Worm (Caenorhabditis elegans) whole organism, L3 larva: ENCODE measurements around the gene F10C2.3.
A peak's percentile ranks its signal among the peaks of the same experiment; 100 is the strongest.
"Not testable (repeated sequence)": the region's sequence is repeated elsewhere in the genome, so short reads cannot be mapped to it uniquely, and the experiment has no call there.

Source experiments
- R02D3.7 ChIP-seq: fragments of 150-350 bp; optimal IDR thresholded peaks from 2 replicates; lab custom pipeline; 2014; ENCODE audit warnings: missing biosample characterization, missing genetic modification characterization
- ZK546.5 ChIP-seq: sonication (generic microtip); optimal IDR thresholded peaks from 2 replicates; lab custom pipeline; 2017; ENCODE audit warnings: missing biosample characterization, missing genetic modification characterization
- aly-2 ChIP-seq: fragments of 150-350 bp; optimal IDR thresholded peaks from 2 replicates; lab custom pipeline; 2014; ENCODE audit warnings: missing biosample characterization, missing genetic modification characterization
- ama-1 ChIP-seq: fragments of 150-350 bp; optimal IDR thresholded peaks from 2 replicates; lab custom pipeline; 2018
- ceh-16 ChIP-seq: sonication (generic microtip); optimal IDR thresholded peaks from 2 replicates; lab custom pipeline; 2017; ENCODE audit warnings: missing biosample characterization, missing genetic modification characterization
- ceh-28 ChIP-seq: fragments of 150-350 bp; optimal IDR thresholded peaks from 2 replicates; lab custom pipeline; 2014; ENCODE audit warnings: missing biosample characterization, missing genetic modification reagents, missing genetic modification characterization
- ceh-82 ChIP-seq: fragments of 150-350 bp; optimal IDR thresholded peaks from 2 replicates; lab custom pipeline; 2014; ENCODE audit warnings: missing biosample characterization, missing genetic modification characterization
- daf-12 ChIP-seq: fragments of 150-350 bp; optimal IDR thresholded peaks from 2 replicates; lab custom pipeline; 2014; ENCODE audit warnings: missing biosample characterization, missing genetic modification reagents, missing genetic modification characterization
- egl-27 ChIP-seq: sonication (generic microtip); optimal IDR thresholded peaks from 4 replicates; lab custom pipeline; 2017; ENCODE audit warnings: missing biosample characterization, missing genetic modification reagents, missing genetic modification characterization
- egl-5 ChIP-seq: fragments of 150-350 bp; optimal IDR thresholded peaks from 2 replicates; lab custom pipeline; 2017; ENCODE audit warnings: missing biosample characterization, missing genetic modification reagents, missing genetic modification characterization, inconsistent platforms
- elt-1 ChIP-seq: fragments of 150-350 bp; optimal IDR thresholded peaks from 2 replicates; lab custom pipeline; 2014; ENCODE audit warnings: missing biosample characterization, missing genetic modification characterization
- elt-2 ChIP-seq: sonication (generic microtip); optimal IDR thresholded peaks from 2 replicates; lab custom pipeline; 2016; ENCODE audit warnings: missing genetic modification reagents, mild to moderate bottlenecking, missing genetic modification characterization, missing compliant biosample characterization
- elt-3 ChIP-seq, 3 experiments: fragments of 150-350 bp in 1 of 3; sonication (generic microtip) in 2 of 3; optimal IDR thresholded peaks; 2 replicates in 2 of 3; 4 replicates in 1 of 3; lab custom pipeline; 2014 to 2017; ENCODE audit warnings: missing biosample characterization in 3 of 3, missing genetic modification characterization in 3 of 3
- eor-1 ChIP-seq, 2 experiments: fragments of 150-350 bp; optimal IDR thresholded peaks; 2 replicates each; lab custom pipeline; 2014 to 2018; ENCODE audit warnings: missing biosample characterization in 2 of 2, missing genetic modification characterization in 2 of 2
- fkh-10 ChIP-seq: sonication (generic microtip); optimal IDR thresholded peaks from 2 replicates; lab custom pipeline; 2017; ENCODE audit warnings: missing biosample characterization, missing genetic modification reagents, missing genetic modification characterization
- fkh-2 ChIP-seq: fragments of 150-350 bp; optimal IDR thresholded peaks from 2 replicates; lab custom pipeline; 2014; ENCODE audit warnings: missing biosample characterization, missing genetic modification reagents, missing genetic modification characterization
- fos-1 ChIP-seq: fragments of 150-350 bp; optimal IDR thresholded peaks from 2 replicates; lab custom pipeline; 2014; ENCODE audit warnings: missing biosample characterization, missing genetic modification characterization
- jun-1 ChIP-seq: fragments of 150-350 bp; optimal IDR thresholded peaks from 2 replicates; lab custom pipeline; 2014; ENCODE audit warnings: missing biosample characterization, missing genetic modification reagents, missing genetic modification characterization
- lin-15B ChIP-seq: fragments of 150-350 bp; optimal IDR thresholded peaks from 2 replicates; lab custom pipeline; 2014; ENCODE audit warnings: missing biosample characterization, missing genetic modification characterization
- lin-39 ChIP-seq: fragments of 150-350 bp; optimal IDR thresholded peaks from 2 replicates; lab custom pipeline; 2018; ENCODE audit warnings: missing biosample characterization, missing genetic modification reagents, missing genetic modification characterization
- lsy-12 ChIP-seq: sonication (generic microtip); optimal IDR thresholded peaks from 2 replicates; lab custom pipeline; 2016; ENCODE audit warnings: mild to moderate bottlenecking, missing genetic modification characterization, missing compliant biosample characterization
- mdl-1 ChIP-seq: fragments of 150-350 bp; optimal IDR thresholded peaks from 2 replicates; lab custom pipeline; 2014; ENCODE audit warnings: missing biosample characterization, missing genetic modification characterization
- mml-1 ChIP-seq: fragments of 150-350 bp; sonication (generic microtip); optimal IDR thresholded peaks from 3 replicates; lab custom pipeline; 2014; ENCODE audit warnings: missing biosample characterization, missing genetic modification characterization
- nfya-1 ChIP-seq: sonication (generic microtip); optimal IDR thresholded peaks from 2 replicates; lab custom pipeline; 2017; ENCODE audit warnings: missing genetic modification characterization, mild to moderate bottlenecking, missing compliant biosample characterization, antibody characterized with exemption, moderate library complexity; ENCODE audit not compliant: insufficient read depth
- nhr-11 ChIP-seq: fragments of 150-350 bp; optimal IDR thresholded peaks from 2 replicates; lab custom pipeline; 2014; ENCODE audit warnings: missing biosample characterization, missing genetic modification characterization
- nhr-12 ChIP-seq: fragments of 150-350 bp; optimal IDR thresholded peaks from 2 replicates; lab custom pipeline; 2014; ENCODE audit warnings: missing biosample characterization, missing genetic modification characterization
- nhr-25 ChIP-seq: sonication (generic microtip); optimal IDR thresholded peaks from 2 replicates; lab custom pipeline; 2017; ENCODE audit warnings: missing biosample characterization, missing genetic modification characterization
- nhr-76 ChIP-seq: fragments of 150-350 bp; sonication (generic microtip); optimal IDR thresholded peaks from 5 replicates; lab custom pipeline; 2014; ENCODE audit warnings: missing biosample characterization, missing genetic modification characterization
- nhr-77 ChIP-seq: fragments of 150-350 bp; optimal IDR thresholded peaks from 2 replicates; lab custom pipeline; 2014; ENCODE audit warnings: missing biosample characterization, missing genetic modification characterization
- pha-4 ChIP-seq: fragments of 150-350 bp; optimal IDR thresholded peaks from 2 replicates; lab custom pipeline; 2014; ENCODE audit warnings: missing biosample characterization, missing genetic modification reagents, missing genetic modification characterization
- pqm-1 ChIP-seq: fragments of 150-350 bp; optimal IDR thresholded peaks from 2 replicates; lab custom pipeline; 2017; ENCODE audit warnings: missing biosample characterization, missing genetic modification characterization, inconsistent platforms
- sea-2 ChIP-seq: fragments of 150-350 bp; sonication (generic microtip); optimal IDR thresholded peaks from 4 replicates; lab custom pipeline; 2014; ENCODE audit warnings: missing biosample characterization, missing genetic modification reagents, missing genetic modification characterization
- skn-1 ChIP-seq: fragments of 150-350 bp; optimal IDR thresholded peaks from 2 replicates; lab custom pipeline; 2014; ENCODE audit warnings: missing biosample characterization, missing genetic modification characterization
- tbx-2 ChIP-seq: sonication (generic microtip); optimal IDR thresholded peaks from 2 replicates; lab custom pipeline; 2016; ENCODE audit warnings: mild to moderate bottlenecking, missing genetic modification characterization, missing compliant biosample characterization
- unc-62 ChIP-seq: fragments of 150-350 bp; sonication (generic microtip); optimal IDR thresholded peaks from 4 replicates; lab custom pipeline; 2014; ENCODE audit warnings: missing biosample characterization, missing genetic modification reagents, missing genetic modification characterization
- zag-1 ChIP-seq: fragments of 150-350 bp; optimal IDR thresholded peaks from 2 replicates; lab custom pipeline; 2014; ENCODE audit warnings: missing biosample characterization, missing genetic modification characterization
- ztf-11 ChIP-seq: fragments of 150-350 bp; optimal IDR thresholded peaks from 2 replicates; lab custom pipeline; 2014; ENCODE audit warnings: missing biosample characterization, missing genetic modification characterization
- ztf-4 ChIP-seq: fragments of 150-350 bp; optimal IDR thresholded peaks from 2 replicates; lab custom pipeline; 2014; ENCODE audit warnings: missing biosample characterization, missing genetic modification characterization

Gene F10C2.3

DNA sequence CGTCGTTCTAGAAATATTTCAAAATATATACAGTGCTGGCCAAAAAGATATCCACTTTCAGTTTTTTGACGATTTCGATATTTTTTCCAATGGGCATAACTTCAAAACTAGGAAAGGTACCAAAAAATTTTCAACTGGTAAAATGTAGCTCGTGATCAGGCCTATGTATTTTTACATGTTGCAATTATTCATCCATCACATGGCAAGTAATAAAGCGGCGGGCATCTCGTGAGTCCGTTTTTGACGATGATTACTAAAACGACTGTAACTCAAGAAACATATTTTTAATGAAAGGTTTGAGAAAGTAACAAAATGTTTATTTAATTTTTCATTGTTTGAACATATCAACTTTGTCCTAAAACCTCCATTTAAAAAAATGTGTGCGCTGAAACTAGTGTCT lies at the start of gene F10C2.3:
Gene F10C2.3, plus strand, starts transcription at position 301 of the 400 bp plus-strand sequence.
- not testable (repeated sequence) for TF ChIP-seq elt-1, pqm-1, R02D3.7 (tag; lab: Kevin White, UChicago)
- TF ChIP-seq, all 47 proteins: peak for 0; not testable (repeated sequence) for 47

DNA sequence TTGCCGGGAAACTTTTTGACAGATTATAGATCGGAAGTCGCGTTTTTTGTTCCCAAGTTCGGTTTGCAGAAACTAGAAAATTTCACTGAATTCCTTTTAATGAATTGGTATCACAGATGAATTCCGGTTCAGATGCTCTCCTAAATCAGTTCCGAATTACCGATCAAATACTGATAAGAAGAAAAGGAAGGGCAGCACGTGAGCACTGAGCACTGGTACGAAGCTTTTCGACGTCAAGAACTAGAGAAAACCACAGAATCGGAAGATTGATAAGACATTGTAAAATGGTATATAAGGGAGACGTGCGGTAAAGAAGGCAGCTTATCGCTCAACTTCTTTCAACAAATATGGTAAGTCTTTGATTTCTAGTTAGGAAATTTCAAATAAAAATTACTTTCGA lies 44.9 kb upstream of the F10C2.3 start, which contains the start of gene cpr-1:
Gene cpr-1, plus strand, starts transcription at position 319 of the 400 bp plus-strand sequence.
- no peak for TF ChIP-seq nhr-25 (tag; lab: Kevin White, UChicago)
- peak; percentile 86 for TF ChIP-seq pqm-1 (tag; lab: Kevin White, UChicago)
- TF ChIP-seq aly-2 (tag; lab: Kevin White, UChicago), result no peak
- TF ChIP-seq pha-4 (tag; lab: Kevin White, UChicago), result peak; percentile 21
- peak; percentile 99 for TF ChIP-seq elt-2 (tag; lab: Kevin White, UChicago)
- TF ChIP-seq jun-1 (tag; lab: Kevin White, UChicago), result peak; percentile 71
- TF ChIP-seq, all 47 proteins: peak for 4

DNA sequence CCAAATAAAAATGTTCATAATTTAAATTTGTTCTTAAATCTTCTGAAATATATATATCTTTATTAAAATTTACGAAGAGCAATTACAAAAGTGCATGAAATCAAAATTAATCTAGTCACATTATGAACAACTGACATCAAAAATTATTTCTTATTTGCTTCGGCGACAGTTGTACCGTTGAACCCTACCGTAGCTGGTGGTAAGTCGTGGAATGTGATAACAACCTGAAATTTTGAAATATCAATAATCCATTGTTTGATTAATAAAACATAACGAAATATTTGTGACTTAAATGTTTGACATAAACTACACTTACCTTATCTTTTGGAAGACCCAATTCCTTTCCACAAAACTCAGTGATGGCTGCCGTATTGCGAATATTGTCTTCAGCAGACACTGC lies 43.4 kb upstream of the F10C2.3 start:
- no peak for TF ChIP-seq R02D3.7 (tag; lab: Kevin White, UChicago)
- TF ChIP-seq aly-2 (tag; lab: Kevin White, UChicago), result no peak
- no peak for TF ChIP-seq fkh-2 (tag; lab: Kevin White, UChicago)
- TF ChIP-seq lsy-12 (tag; lab: Kevin White, UChicago), result no peak
- no peak for TF ChIP-seq nfya-1
- no peak for TF ChIP-seq pha-4 (tag; lab: Kevin White, UChicago)
- TF ChIP-seq skn-1, result no peak
- no peak for TF ChIP-seq sea-2 (GFP tag; lab: Kevin White, UChicago)
- TF ChIP-seq nhr-77 (tag; lab: Kevin White, UChicago), result no peak
- no peak for TF ChIP-seq ceh-16 (tag; lab: Kevin White, UChicago)
- TF ChIP-seq nhr-11, result no peak
- no peak for TF ChIP-seq ceh-82 (tag; lab: Kevin White, UChicago)
- no peak for TF ChIP-seq zag-1 (tag; lab: Kevin White, UChicago)
- no peak for TF ChIP-seq egl-27 (tag; lab: Kevin White, UChicago)
- TF ChIP-seq fos-1 (tag; lab: Kevin White, UChicago), result no peak
- no peak for TF ChIP-seq elt-3 (tag; optimal IDR thresholded peaks at IDR 0.05; lab: Kevin White, UChicago)
- no peak for TF ChIP-seq nhr-12 (tag; lab: Kevin White, UChicago)
- peak; percentile 91 for TF ChIP-seq elt-2 (tag; lab: Kevin White, UChicago)
- TF ChIP-seq mml-1 (tag; lab: Kevin White, UChicago), result no peak
- TF ChIP-seq pqm-1 (tag; lab: Kevin White, UChicago), result peak; percentile 85
- TF ChIP-seq ZK546.5 (tag; lab: Kevin White, UChicago), result no peak
- peak; percentile 68 for TF ChIP-seq jun-1 (tag; lab: Kevin White, UChicago)
- TF ChIP-seq daf-12, result no peak
- TF ChIP-seq fkh-10 (GFP tag; lab: Kevin White, UChicago), result no peak
- TF ChIP-seq, all 47 proteins: peak for 3

ce11 chrV:11978179-11978578 lies 41.9 kb upstream of the F10C2.3 start, which contains the start of gene mif-2:
TSS of gene mif-2 (minus strand) at chrV:11978459.
- TF ChIP-seq elt-1 (tag; lab: Kevin White, UChicago), result no peak
- no peak for TF ChIP-seq ztf-4 (tag; lab: Kevin White, UChicago)
- no peak for TF ChIP-seq egl-5
- no peak for TF ChIP-seq fkh-10 (GFP tag; lab: Kevin White, UChicago)

DNA sequence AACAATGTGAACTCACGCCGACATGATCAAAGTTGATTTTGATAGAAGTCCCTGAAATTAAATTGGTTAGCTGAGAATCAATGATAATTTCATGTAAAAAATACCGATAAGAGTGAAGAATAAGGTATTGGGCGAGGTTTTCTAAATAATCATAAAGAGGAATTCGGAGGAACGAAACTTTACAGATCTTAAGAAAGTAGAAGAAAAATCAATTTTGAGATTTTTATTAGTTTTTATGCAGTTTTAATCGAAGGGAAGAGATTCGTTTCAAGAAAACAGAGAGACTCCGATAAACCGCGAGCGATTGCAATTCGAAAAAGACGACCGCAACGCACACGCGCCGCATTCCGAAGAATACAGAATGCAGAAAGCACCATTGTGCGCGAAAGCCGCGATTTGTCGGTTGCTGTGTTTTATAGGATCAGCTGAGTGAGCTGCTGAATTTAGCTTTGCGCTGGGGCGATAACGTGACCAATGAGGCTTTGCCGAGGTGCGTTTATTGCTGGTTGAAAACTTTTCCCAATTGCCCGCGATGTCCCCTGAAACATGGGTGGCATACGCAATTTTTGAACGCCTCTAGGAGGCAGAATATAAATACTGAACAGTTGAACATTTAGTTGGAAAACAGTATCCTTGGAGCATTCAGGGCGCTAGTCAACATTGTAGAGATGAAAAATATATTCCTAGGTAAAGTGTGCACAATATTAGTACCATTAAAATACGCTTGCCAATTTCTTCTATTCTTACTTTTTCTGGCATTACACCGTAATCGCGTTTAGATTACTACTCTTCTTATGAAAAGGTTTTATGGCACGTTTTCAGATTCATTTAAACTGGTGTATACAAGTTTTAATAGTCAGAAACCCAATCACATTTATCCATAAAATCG lies 40.2 kb upstream of the F10C2.3 start, which contains the start of gene snr-4:
Gene snr-4, minus strand, starts transcription at position 51 of the 889 bp plus-strand sequence.
- TF ChIP-seq jun-1 (tag; lab: Kevin White, UChicago) (peak; percentile 92), lin-15B (peak; percentile 92), nhr-12 (tag; lab: Kevin White, UChicago) (no peak), ama-1 (lab: Kevin White, UChicago) (peak; percentile 98), mml-1 (tag; lab: Kevin White, UChicago) (no peak), unc-62 (GFP tag; lab: Kevin White, UChicago) (peak; percentile 40), daf-12 (no peak), fkh-2 (tag; lab: Kevin White, UChicago) (no peak), eor-1 (tag; optimal IDR thresholded peaks at IDR 0.05; lab: Kevin White, UChicago) (no peak), lin-39 (tag; lab: Kevin White, UChicago) (peak; percentile 97), ceh-28 (tag; lab: Kevin White, UChicago) (peak; percentile 81), ztf-11 (tag; lab: Kevin White, UChicago) (no peak), aly-2 (tag; lab: Kevin White, UChicago) (peak; percentile 63), ceh-82 (tag; lab: Kevin White, UChicago) (peak; percentile 90), ztf-4 (tag; lab: Kevin White, UChicago) (peak; percentile 39), nhr-25 (tag; lab: Kevin White, UChicago) (peak; percentile 95), mdl-1 (tag; lab: Kevin White, UChicago) (peak; percentile 9), ceh-16 (tag; lab: Kevin White, UChicago) (peak; percentile 41), egl-27 (tag; lab: Kevin White, UChicago) (no peak), tbx-2 (peak; percentile 79), pha-4 (tag; lab: Kevin White, UChicago) (peak; percentile 88), elt-1 (tag; lab: Kevin White, UChicago) (no peak), ZK546.5 (tag; lab: Kevin White, UChicago) (no peak), zag-1 (tag; lab: Kevin White, UChicago) (no peak), pqm-1 (tag; lab: Kevin White, UChicago) (peak; percentile 89), egl-5 (peak; percentile 84), sea-2 (GFP tag; lab: Kevin White, UChicago) (no peak), nhr-76 (tag; lab: Kevin White, UChicago) (peak; percentile 26)
